Worm (Caenorhabditis elegans) whole organism, L4 larva: ENCODE data around the gene rme-6.
A peak's percentile ranks its signal among the peaks of the same experiment; 100 is the strongest.

Experiments used
- D1046.2 ChIP-seq: fragments of 200-800 bp; sonication (Bioruptor generic); IDR thresholded peaks from 2 replicates; pipeline ENCODE4 v1.3.6; 2022; ENCODE audit warnings: missing genetic modification characterization, missing compliant biosample characterization
- F10B5.3 ChIP-seq: sonication (generic microtip); optimal IDR thresholded peaks from 2 replicates; lab custom pipeline; 2016; ENCODE audit warnings: mild to moderate bottlenecking, missing genetic modification characterization, missing compliant biosample characterization
- F26F4.8 ChIP-seq: fragments of 200-800 bp; sonication (Bioruptor generic); conservative IDR thresholded peaks from 2 replicates; pipeline ENCODE4 v1.3.6; 2022; ENCODE audit warnings: missing genetic modification characterization, missing compliant biosample characterization
- R02D3.7 ChIP-seq: fragments of 150-350 bp; sonication (generic microtip); optimal IDR thresholded peaks from 3 replicates; lab custom pipeline; 2014; ENCODE audit warnings: missing biosample characterization, missing genetic modification characterization
- T20F7.1 ChIP-seq: fragments of 200-800 bp; sonication (Bioruptor generic); optimal IDR thresholded peaks from 2 replicates; lab custom pipeline; 2018; ENCODE audit warnings: mild to moderate bottlenecking, missing genetic modification characterization, missing compliant biosample characterization
- Y48G9A.11 ChIP-seq: fragments of 200-800 bp; sonication (Bioruptor generic); IDR thresholded peaks from 2 replicates; pipeline ENCODE4 v1.3.6; 2022; ENCODE audit warnings: missing genetic modification reagents, missing genetic modification characterization, missing compliant biosample characterization
- Y5F2A.4 ChIP-seq: fragments of 200-800 bp; sonication (Bioruptor generic); optimal IDR thresholded peaks from 2 replicates; lab custom pipeline; 2018; ENCODE audit warnings: mild to moderate bottlenecking, missing genetic modification characterization, missing compliant biosample characterization
- Y75B8A.6 ChIP-seq: fragments of 200-800 bp; sonication (Bioruptor generic); IDR thresholded peaks from 2 replicates; pipeline ENCODE4 v1.3.6; 2022; ENCODE audit warnings: missing genetic modification reagents, missing genetic modification characterization, missing compliant biosample characterization
- ZK546.5 ChIP-seq, 2 experiments: sonication (generic microtip); optimal IDR thresholded peaks; 2 replicates each; lab custom pipeline; 2017; ENCODE audit warnings: missing biosample characterization in 2 of 2, missing genetic modification characterization in 2 of 2
- aha-1 ChIP-seq: fragments of 150-350 bp; peaks from one replicate; lab custom pipeline; 2014; ENCODE audit warnings: missing biosample characterization, missing genetic modification characterization
- ama-1 ChIP-seq: fragments of 150-350 bp; optimal IDR thresholded peaks from 2 replicates; lab custom pipeline; 2014; ENCODE audit warnings: inconsistent platforms, mixed read lengths
- arid-1 ChIP-seq: fragments of 200-800 bp; sonication (Bioruptor generic); conservative IDR thresholded peaks from 2 replicates; pipeline ENCODE4 v1.3.6; 2022; ENCODE audit warnings: missing genetic modification reagents, missing genetic modification characterization, missing compliant biosample characterization
- ceh-32 ChIP-seq: sonication (generic microtip); optimal IDR thresholded peaks from 2 replicates; lab custom pipeline; 2016; ENCODE audit warnings: mild to moderate bottlenecking, missing genetic modification characterization, missing compliant biosample characterization; ENCODE audit not compliant: poor library complexity
- ceh-82 ChIP-seq: sonication (generic microtip); optimal IDR thresholded peaks from 2 replicates; lab custom pipeline; 2017; ENCODE audit warnings: missing biosample characterization, missing genetic modification characterization
- ces-1 ChIP-seq: fragments of 150-350 bp; sonication (generic microtip); optimal IDR thresholded peaks from 4 replicates; lab custom pipeline; 2014; ENCODE audit warnings: missing biosample characterization, missing genetic modification reagents, missing genetic modification characterization
- cey-2 ChIP-seq: sonication (generic microtip); optimal IDR thresholded peaks from 3 replicates; lab custom pipeline; 2017; ENCODE audit warnings: missing genetic modification characterization, mild to moderate bottlenecking, missing compliant biosample characterization, antibody characterized with exemption, borderline replicate concordance; ENCODE audit not compliant: insufficient read depth
- ctbp-1 ChIP-seq: fragments of 200-800 bp; sonication (Bioruptor generic); IDR thresholded peaks from 2 replicates; pipeline ENCODE4 v1.3.6; 2022; ENCODE audit warnings: missing genetic modification reagents, missing genetic modification characterization, missing compliant biosample characterization
- daf-16 ChIP-seq, 3 experiments: sonication (generic microtip); optimal IDR thresholded peaks; 2 replicates each; lab custom pipeline; 2016 to 2017; ENCODE audit warnings: missing genetic modification characterization in 3 of 3, missing genetic modification reagents in 3 of 3, mild to moderate bottlenecking in 2 of 3, missing compliant biosample characterization in 2 of 3, missing biosample characterization in 1 of 3, moderate library complexity in 1 of 3
- daf-8 ChIP-seq: fragments of 200-800 bp; sonication (Bioruptor generic); IDR thresholded peaks from 2 replicates; pipeline ENCODE4 v1.3.6; 2022; ENCODE audit warnings: missing genetic modification characterization, missing compliant biosample characterization
- dmd-6 ChIP-seq: fragments of 200-800 bp; sonication (Bioruptor generic); IDR thresholded peaks from 2 replicates; pipeline ENCODE4 v1.3.6; 2022; ENCODE audit warnings: missing genetic modification reagents, missing genetic modification characterization, missing compliant biosample characterization
- dmd-9 ChIP-seq: fragments of 200-800 bp; sonication (Bioruptor generic); IDR thresholded peaks from 2 replicates; pipeline ENCODE4 v1.3.6; 2022; ENCODE audit warnings: missing genetic modification reagents, missing genetic modification characterization, missing compliant biosample characterization
- dpl-1 ChIP-seq: fragments of 150-350 bp; optimal IDR thresholded peaks from 2 replicates; lab custom pipeline; 2014; ENCODE audit warnings: missing biosample characterization, missing genetic modification reagents, missing genetic modification characterization
- duxl-1 ChIP-seq: sonication (generic microtip); optimal IDR thresholded peaks from 2 replicates; lab custom pipeline; 2016; ENCODE audit warnings: mild to moderate bottlenecking, missing genetic modification characterization, moderate library complexity, missing compliant biosample characterization; ENCODE audit not compliant: poor library complexity
- fkh-10 ChIP-seq: fragments of 150-350 bp; optimal IDR thresholded peaks from 2 replicates; lab custom pipeline; 2014; ENCODE audit warnings: missing biosample characterization, missing genetic modification reagents, missing genetic modification characterization
- hlh-30 ChIP-seq: sonication (generic microtip); optimal IDR thresholded peaks from 2 replicates; lab custom pipeline; 2017; ENCODE audit warnings: antibody characterized with exemption, mild to moderate bottlenecking, missing genetic modification characterization, missing compliant biosample characterization; ENCODE audit not compliant: insufficient read depth
- lim-7 ChIP-seq: fragments of 200-800 bp; sonication (Bioruptor generic); IDR thresholded peaks from 2 replicates; pipeline ENCODE4 v1.3.6; 2022; ENCODE audit warnings: missing genetic modification characterization, missing compliant biosample characterization
- lin-13 ChIP-seq: fragments of 150-350 bp; optimal IDR thresholded peaks from 2 replicates; lab custom pipeline; 2014; ENCODE audit warnings: missing biosample characterization, missing genetic modification reagents, missing genetic modification characterization
- lin-29 ChIP-seq: fragments of 200-800 bp; sonication (Bioruptor generic); IDR thresholded peaks from 2 replicates; pipeline ENCODE4 v1.3.6; 2022; ENCODE audit warnings: missing genetic modification reagents, missing genetic modification characterization, missing compliant biosample characterization
- lsy-2 ChIP-seq, 2 experiments: fragments of 150-350 bp in 1 of 2; sonication (generic microtip) in 1 of 2; optimal IDR thresholded peaks; 2 replicates each; lab custom pipeline; 2014 to 2017; ENCODE audit warnings: missing biosample characterization in 2 of 2, missing genetic modification characterization in 2 of 2
- mdl-1 ChIP-seq, 2 experiments: fragments of 150-350 bp in 1 of 2; sonication (generic microtip) in 1 of 2; optimal IDR thresholded peaks; 2 replicates each; lab custom pipeline; 2014 to 2017; ENCODE audit warnings: missing biosample characterization in 2 of 2, missing genetic modification characterization in 2 of 2
- mes-2 ChIP-seq: sonication (generic microtip); optimal IDR thresholded peaks from 2 replicates; lab custom pipeline; 2016; ENCODE audit warnings: missing genotype, mild to moderate bottlenecking, missing genetic modification characterization, missing compliant biosample characterization; ENCODE audit not compliant: poor library complexity, severe bottlenecking
- mxl-3 ChIP-seq: fragments of 200-800 bp; sonication (Bioruptor generic); optimal IDR thresholded peaks from 2 replicates; lab custom pipeline; 2018; ENCODE audit warnings: mild to moderate bottlenecking, missing genetic modification characterization, missing compliant biosample characterization
- nhr-10 ChIP-seq: fragments of 150-350 bp; optimal IDR thresholded peaks from 2 replicates; lab custom pipeline; 2014; ENCODE audit warnings: missing biosample characterization, missing genetic modification characterization
- nhr-11 ChIP-seq: fragments of 150-350 bp; optimal IDR thresholded peaks from 2 replicates; lab custom pipeline; 2014; ENCODE audit warnings: missing biosample characterization, missing genetic modification characterization
- nhr-25 ChIP-seq: sonication (generic microtip); optimal IDR thresholded peaks from 2 replicates; lab custom pipeline; 2017; ENCODE audit warnings: missing genetic modification characterization, mild to moderate bottlenecking, missing compliant biosample characterization, antibody characterized with exemption, moderate library complexity, borderline replicate concordance; ENCODE audit not compliant: insufficient read depth
- nhr-28 ChIP-seq: fragments of 150-350 bp; optimal IDR thresholded peaks from 2 replicates; lab custom pipeline; 2014; ENCODE audit warnings: missing biosample characterization, missing genetic modification characterization
- nhr-41 ChIP-seq: fragments of 200-800 bp; sonication (Bioruptor generic); IDR thresholded peaks from 2 replicates; pipeline ENCODE4 v1.3.6; 2022; ENCODE audit warnings: missing genetic modification reagents, missing genetic modification characterization, missing compliant biosample characterization
- nhr-48 ChIP-seq: sonication (generic microtip); optimal IDR thresholded peaks from 2 replicates; lab custom pipeline; 2016; ENCODE audit warnings: mild to moderate bottlenecking, missing genetic modification characterization, missing compliant biosample characterization
- nhr-6 ChIP-seq: fragments of 150-350 bp; optimal IDR thresholded peaks from 2 replicates; lab custom pipeline; 2014; ENCODE audit warnings: missing biosample characterization, missing genetic modification characterization
- pha-4 ChIP-seq, 2 experiments: fragments of 150-350 bp in 1 of 2; fragments of 200-800 bp in 1 of 2; sonication (Bioruptor generic) in 1 of 2; IDR thresholded peaks in 1 of 2; optimal IDR thresholded peaks in 1 of 2; 2 replicates each; pipeline versions ENCODE4 v1.3.6 to Lab custom; 2014 to 2022; ENCODE audit warnings: missing genetic modification characterization in 2 of 2, missing genetic modification reagents in 2 of 2, missing biosample characterization in 1 of 2, missing compliant biosample characterization in 1 of 2
- php-3 ChIP-seq: fragments of 200-800 bp; sonication (Bioruptor generic); IDR thresholded peaks from 2 replicates; pipeline ENCODE4 v1.3.6; 2022; ENCODE audit warnings: missing genetic modification reagents, missing genetic modification characterization, missing compliant biosample characterization
- tag-97 ChIP-seq: fragments of 200-800 bp; sonication (Bioruptor generic); IDR thresholded peaks from 2 replicates; pipeline ENCODE4 v1.3.6; 2022; ENCODE audit warnings: missing genetic modification characterization, missing compliant biosample characterization
- unc-39 ChIP-seq: sonication (generic microtip); optimal IDR thresholded peaks from 2 replicates; lab custom pipeline; 2017; ENCODE audit warnings: missing biosample characterization, missing genetic modification characterization
- unc-62 ChIP-seq, 3 experiments: fragments of 150-350 bp in 1 of 3; sonication (generic microtip); optimal IDR thresholded peaks in 2 of 3; peaks in 1 of 3; 1 replicate in 1 of 3; 2 replicates in 2 of 3; lab custom pipeline; 2014 to 2017; ENCODE audit warnings: missing biosample characterization in 3 of 3, missing genetic modification characterization in 3 of 3, missing genetic modification reagents in 3 of 3, missing genotype in 1 of 3
- zag-1 ChIP-seq: fragments of 150-350 bp; optimal IDR thresholded peaks from 2 replicates; lab custom pipeline; 2014; ENCODE audit warnings: missing biosample characterization, missing genetic modification characterization
- zfp-2 ChIP-seq: sonication (generic microtip); optimal IDR thresholded peaks from 2 replicates; lab custom pipeline; 2016; ENCODE audit warnings: mild to moderate bottlenecking, missing genetic modification characterization, missing compliant biosample characterization
- zip-11 ChIP-seq: fragments of 200-800 bp; sonication (Bioruptor generic); IDR thresholded peaks from 2 replicates; pipeline ENCODE4 v1.3.6; 2022; ENCODE audit warnings: missing genetic modification characterization, missing compliant biosample characterization
- ztf-7 ChIP-seq: fragments of 150-350 bp; optimal IDR thresholded peaks from 2 replicates; lab custom pipeline; 2014; ENCODE audit warnings: missing biosample characterization, missing genetic modification characterization

Gene rme-6

ce11 chrX:1121575-1121974, 24.6 kb downstream of the rme-6 start:
- TF ChIP-seq nhr-25 (tag; lab: Kevin White, UChicago) (no peak), unc-39 (tag; lab: Kevin White, UChicago) (no peak), ceh-82 (tag; lab: Kevin White, UChicago) (no peak), dmd-9 (GFP tag; lab: Robert Waterston, UW) (no peak), tag-97 (GFP tag; lab: Robert Waterston, UW) (no peak), ceh-32 (tag; lab: Kevin White, UChicago) (no peak), zip-11 (GFP tag; lab: Robert Waterston, UW) (no peak), nhr-6 (tag; lab: Kevin White, UChicago) (no peak), ctbp-1 (GFP tag; lab: Robert Waterston, UW) (no peak), dpl-1 (GFP tag; lab: Kevin White, UChicago) (no peak), lin-13 (GFP tag; lab: Kevin White, UChicago) (no peak), lim-7 (no peak), F10B5.3 (tag; lab: Kevin White, UChicago) (no peak), aha-1 (no peak), duxl-1 (tag; lab: Kevin White, UChicago) (no peak), nhr-48 (no peak)

DNA sequence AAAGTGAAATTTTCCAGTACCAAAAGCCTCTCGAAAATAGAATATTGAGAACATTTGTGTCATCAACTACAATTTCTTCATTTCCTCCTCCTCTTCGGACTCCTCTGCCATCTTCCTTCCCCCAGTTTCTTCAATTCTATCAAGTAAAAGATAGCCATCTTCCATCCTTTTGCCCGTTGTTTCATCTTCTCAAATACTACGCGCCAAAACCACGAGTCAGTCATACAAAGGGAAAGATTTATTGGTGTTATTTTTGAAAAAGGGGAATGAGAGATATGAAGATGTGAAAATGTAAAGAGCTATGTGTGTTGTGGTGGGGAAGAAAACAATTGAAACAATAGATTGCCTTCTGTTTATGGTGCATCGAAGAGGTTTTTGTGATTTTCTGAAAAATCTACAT, 25.2 kb downstream of the rme-6 start:
- TF ChIP-seq mes-2 (tag; lab: Kevin White, UChicago): no peak
- TF ChIP-seq mdl-1 (tag; optimal IDR thresholded peaks at IDR 0.05; lab: Kevin White, UChicago): no peak
- no peak for TF ChIP-seq dmd-9 (GFP tag; lab: Robert Waterston, UW)
- no peak for TF ChIP-seq ZK546.5 (tag; optimal IDR thresholded peaks at IDR 0.05; lab: Kevin White, UChicago)
- peak; percentile 31 for TF ChIP-seq nhr-28 (tag; lab: Kevin White, UChicago)
- no peak for TF ChIP-seq zag-1
- no peak for TF ChIP-seq Y75B8A.6 (GFP tag; lab: Robert Waterston, UW)
- no peak for TF ChIP-seq nhr-10 (tag; lab: Kevin White, UChicago)
- no peak for TF ChIP-seq lin-29 (GFP tag; lab: Robert Waterston, UW)
- TF ChIP-seq mxl-3 (GFP tag; lab: Kevin White, UChicago): peak; percentile 6
- TF ChIP-seq zfp-2 (tag; lab: Kevin White, UChicago): no peak
- no peak for TF ChIP-seq php-3 (GFP tag; lab: Robert Waterston, UW)
- TF ChIP-seq pha-4 (GFP tag; IDR thresholded peaks at IDR 0.05; lab: Robert Waterston, UW): no peak
- TF ChIP-seq pha-4 (tag; optimal IDR thresholded peaks at IDR 0.05; lab: Kevin White, UChicago): no peak
- TF ChIP-seq hlh-30 (tag; lab: Kevin White, UChicago): peak; percentile 85
- TF ChIP-seq aha-1: no peak
- no peak for TF ChIP-seq daf-8
- no peak for TF ChIP-seq Y48G9A.11 (GFP tag; lab: Robert Waterston, UW)
- no peak for TF ChIP-seq arid-1 (GFP tag; lab: Robert Waterston, UW)
- no peak for TF ChIP-seq nhr-41
- no peak for TF ChIP-seq ztf-7 (tag; lab: Kevin White, UChicago)
- no peak for TF ChIP-seq nhr-6 (tag; lab: Kevin White, UChicago)
- TF ChIP-seq F26F4.8 (GFP tag; lab: Robert Waterston, UW): no peak
- no peak for TF ChIP-seq T20F7.1 (GFP tag; lab: Kevin White, UChicago)
- peak; percentile 47 for TF ChIP-seq nhr-11 (tag; lab: Kevin White, UChicago)
- peak in 1 of 2 experiments; percentile 100 for TF ChIP-seq unc-62 (GFP tag; optimal IDR thresholded peaks at IDR 0.05 in 1 of 2; lab: Kevin White, UChicago)
- no peak for TF ChIP-seq unc-62 (tag; optimal IDR thresholded peaks at IDR 0.05; lab: Kevin White, UChicago)
- TF ChIP-seq nhr-48: no peak
- peak in 1 of 2 experiments; percentile 3 for TF ChIP-seq lsy-2 (tag; optimal IDR thresholded peaks at IDR 0.05; lab: Kevin White, UChicago)
- TF ChIP-seq cey-2 (tag; lab: Kevin White, UChicago): no peak
- no peak for TF ChIP-seq ces-1 (GFP tag; lab: Kevin White, UChicago)
- TF ChIP-seq dmd-6 (GFP tag; lab: Robert Waterston, UW): no peak
- no peak for TF ChIP-seq D1046.2 (GFP tag; lab: Robert Waterston, UW)
- no peak for TF ChIP-seq R02D3.7 (tag; lab: Kevin White, UChicago)
- no peak for TF ChIP-seq ama-1
- TF ChIP-seq ctbp-1 (GFP tag; lab: Robert Waterston, UW): no peak
- no peak for TF ChIP-seq daf-16 (GFP tag; optimal IDR thresholded peaks at IDR 0.05; lab: Kevin White, UChicago)
- TF ChIP-seq daf-16 (tag; optimal IDR thresholded peaks at IDR 0.05; lab: Kevin White, UChicago): no peak
- TF ChIP-seq fkh-10: no peak
- no peak for TF ChIP-seq Y5F2A.4 (GFP tag; lab: Kevin White, UChicago)
